Worm (Caenorhabditis elegans) whole organism, L2 larva: Measurements from ENCODE around the gene gipc-2.

Experiments used
- C34F6.9 ChIP-seq: fragments of 150-350 bp; optimal IDR thresholded peaks from 2 replicates; lab custom pipeline; 2014; ENCODE audit warnings: missing biosample characterization, missing genetic modification characterization
- F13H6.1 ChIP-seq: sonication (generic microtip); optimal IDR thresholded peaks from 2 replicates; lab custom pipeline; 2016; ENCODE audit warnings: missing genetic modification characterization, missing compliant biosample characterization
- Y55F3AM.14 ChIP-seq: fragments of 200-800 bp; sonication (Bioruptor generic); optimal IDR thresholded peaks from 2 replicates; lab custom pipeline; 2018; ENCODE audit warnings: mild to moderate bottlenecking, missing genetic modification characterization, missing compliant biosample characterization
- ama-1 ChIP-seq: fragments of 150-350 bp; optimal IDR thresholded peaks from 2 replicates; lab custom pipeline; 2018; ENCODE audit warnings: inconsistent platforms
- blmp-1 ChIP-seq: sonication (generic microtip); optimal IDR thresholded peaks from 2 replicates; lab custom pipeline; 2017; ENCODE audit warnings: missing genetic modification characterization, mild to moderate bottlenecking, missing compliant biosample characterization, antibody characterized with exemption, moderate library complexity; ENCODE audit not compliant: insufficient read depth
- ceh-82 ChIP-seq: fragments of 150-350 bp; optimal IDR thresholded peaks from 2 replicates; lab custom pipeline; 2014; ENCODE audit warnings: missing biosample characterization, missing genetic modification characterization
- crh-2 ChIP-seq: sonication (generic microtip); optimal IDR thresholded peaks from 2 replicates; lab custom pipeline; 2017; ENCODE audit warnings: missing biosample characterization, missing genetic modification characterization
- egl-27 ChIP-seq: sonication (generic microtip); optimal IDR thresholded peaks from 3 replicates; lab custom pipeline; 2017; ENCODE audit warnings: missing biosample characterization, missing genetic modification reagents, missing genetic modification characterization
- elt-1 ChIP-seq: fragments of 150-350 bp; optimal IDR thresholded peaks from 2 replicates; lab custom pipeline; 2014; ENCODE audit warnings: missing biosample characterization, missing genetic modification characterization
- elt-3 ChIP-seq: sonication (generic microtip); optimal IDR thresholded peaks from 2 replicates; lab custom pipeline; 2017; ENCODE audit warnings: missing biosample characterization, missing genetic modification characterization
- fos-1 ChIP-seq: fragments of 150-350 bp; optimal IDR thresholded peaks from 2 replicates; lab custom pipeline; 2014; ENCODE audit warnings: missing biosample characterization, missing genetic modification characterization
- gmeb-1 ChIP-seq: fragments of 150-350 bp; optimal IDR thresholded peaks from 2 replicates; lab custom pipeline; 2014; ENCODE audit warnings: missing biosample characterization, missing genetic modification characterization
- lin-13 ChIP-seq: fragments of 150-350 bp; optimal IDR thresholded peaks from 2 replicates; lab custom pipeline; 2014; ENCODE audit warnings: missing biosample characterization, missing genetic modification reagents, missing genetic modification characterization
- lsy-2 ChIP-seq, 2 experiments: fragments of 150-350 bp in 1 of 2; sonication (generic microtip) in 1 of 2; optimal IDR thresholded peaks; 2 replicates each; lab custom pipeline; 2014 to 2017; ENCODE audit warnings: missing biosample characterization in 2 of 2, missing genetic modification characterization in 2 of 2
- mab-5 ChIP-seq: fragments of 150-350 bp; optimal IDR thresholded peaks from 2 replicates; lab custom pipeline; 2014; ENCODE audit warnings: missing biosample characterization, missing genetic modification characterization
- mbf-1 ChIP-seq: sonication (generic microtip); optimal IDR thresholded peaks from 2 replicates; lab custom pipeline; 2017; ENCODE audit warnings: missing biosample characterization, missing genetic modification characterization
- mdl-1 ChIP-seq, 2 experiments: fragments of 150-350 bp in 1 of 2; sonication (generic microtip) in 1 of 2; optimal IDR thresholded peaks; 2 replicates each; lab custom pipeline; 2017; ENCODE audit warnings: missing biosample characterization in 2 of 2, missing genetic modification characterization in 2 of 2
- nhr-10 ChIP-seq: sonication (generic microtip); optimal IDR thresholded peaks from 2 replicates; lab custom pipeline; 2017; ENCODE audit warnings: missing biosample characterization, missing genetic modification characterization
- nhr-11 ChIP-seq: fragments of 150-350 bp; optimal IDR thresholded peaks from 2 replicates; lab custom pipeline; 2014; ENCODE audit warnings: missing biosample characterization, missing genetic modification characterization
- nhr-12 ChIP-seq: fragments of 150-350 bp; optimal IDR thresholded peaks from 2 replicates; lab custom pipeline; 2014; ENCODE audit warnings: missing biosample characterization, missing genetic modification characterization
- nhr-129 ChIP-seq: fragments of 150-350 bp; optimal IDR thresholded peaks from 2 replicates; lab custom pipeline; 2014; ENCODE audit warnings: missing biosample characterization, missing genetic modification characterization
- nhr-23 ChIP-seq: fragments of 150-350 bp; optimal IDR thresholded peaks from 2 replicates; lab custom pipeline; 2014; ENCODE audit warnings: missing biosample characterization, missing genetic modification reagents, missing genetic modification characterization
- nhr-237 ChIP-seq: fragments of 150-350 bp; optimal IDR thresholded peaks from 2 replicates; lab custom pipeline; 2014; ENCODE audit warnings: missing biosample characterization, missing genetic modification characterization
- nhr-6 ChIP-seq: fragments of 150-350 bp; optimal IDR thresholded peaks from 2 replicates; lab custom pipeline; 2014; ENCODE audit warnings: missing biosample characterization, missing genetic modification characterization
- nhr-77 ChIP-seq: fragments of 150-350 bp; optimal IDR thresholded peaks from 2 replicates; lab custom pipeline; 2014; ENCODE audit warnings: missing biosample characterization, missing genetic modification characterization
- peb-1 ChIP-seq: fragments of 150-350 bp; optimal IDR thresholded peaks from 2 replicates; lab custom pipeline; 2014; ENCODE audit warnings: missing biosample characterization, missing genetic modification characterization
- sem-4 ChIP-seq: fragments of 150-350 bp; optimal IDR thresholded peaks from 2 replicates; lab custom pipeline; 2014; ENCODE audit warnings: missing biosample characterization, missing genetic modification reagents, missing genetic modification characterization
- skn-1 ChIP-seq: sonication (generic microtip); optimal IDR thresholded peaks from 2 replicates; lab custom pipeline; 2017; ENCODE audit warnings: missing biosample characterization, missing genetic modification characterization
- sma-3 ChIP-seq: sonication (generic microtip); optimal IDR thresholded peaks from 2 replicates; lab custom pipeline; 2016; ENCODE audit warnings: missing genetic modification reagents, missing genetic modification characterization, missing compliant biosample characterization
- sma-9 ChIP-seq, 2 experiments: fragments of 150-350 bp in 1 of 2; sonication (generic microtip) in 1 of 2; optimal IDR thresholded peaks; 2 replicates each; lab custom pipeline; 2014 to 2016; ENCODE audit warnings: missing genetic modification characterization in 2 of 2, mild to moderate bottlenecking in 1 of 2, missing biosample characterization in 1 of 2, missing compliant biosample characterization in 1 of 2, missing genetic modification reagents in 1 of 2, moderate library complexity in 1 of 2
- unc-39 ChIP-seq: fragments of 150-350 bp; optimal IDR thresholded peaks from 2 replicates; lab custom pipeline; 2014; ENCODE audit warnings: missing biosample characterization, missing genetic modification characterization
- unc-55 ChIP-seq: fragments of 150-350 bp; sonication (generic microtip); optimal IDR thresholded peaks from 3 replicates; lab custom pipeline; 2014; ENCODE audit warnings: missing biosample characterization, missing genetic modification reagents, missing genetic modification characterization
- unc-62 ChIP-seq: fragments of 150-350 bp; optimal IDR thresholded peaks from 2 replicates; lab custom pipeline; 2014; ENCODE audit warnings: missing biosample characterization, missing genetic modification reagents, missing genetic modification characterization
- ztf-11 ChIP-seq: sonication (generic microtip); optimal IDR thresholded peaks from 2 replicates; lab custom pipeline; 2017; ENCODE audit warnings: missing biosample characterization, missing genetic modification characterization

The gipc-2 gene

ce11 chrIV:10060795-10061194 is 33.3 kb upstream of the gipc-2 start:
- TF ChIP-seq ztf-11 = no peak
- TF ChIP-seq fos-1 = peak; percentile 57

- TF ChIP-seq nhr-12 (tag; lab: Kevin White, UChicago) = no peak
- no peak for TF ChIP-seq nhr-129
- no peak for TF ChIP-seq nhr-10 (tag; lab: Kevin White, UChicago)
- TF ChIP-seq egl-27 (tag; lab: Kevin White, UChicago) = peak; percentile 42
- no peak for TF ChIP-seq mab-5
- TF ChIP-seq ceh-82 (tag; lab: Kevin White, UChicago) = no peak
- TF ChIP-seq F13H6.1 (tag; lab: Kevin White, UChicago) = peak; percentile 55
- TF ChIP-seq nhr-237 (tag; lab: Kevin White, UChicago) = no peak
- TF ChIP-seq Y55F3AM.14 (GFP tag; lab: Kevin White, UChicago) = no peak
- TF ChIP-seq crh-2 (tag; lab: Kevin White, UChicago) = peak; percentile 99
- no peak for TF ChIP-seq gmeb-1 (tag; lab: Kevin White, UChicago)
- no peak for TF ChIP-seq elt-1 (tag; lab: Kevin White, UChicago)
- TF ChIP-seq ztf-11 = no peak
- TF ChIP-seq unc-39 (tag; lab: Kevin White, UChicago) = no peak
- no peak for TF ChIP-seq lin-13 (GFP tag; lab: Kevin White, UChicago)
- TF ChIP-seq peb-1 (tag; lab: Kevin White, UChicago) = no peak
- TF ChIP-seq C34F6.9 (tag; lab: Kevin White, UChicago) = no peak
- peak; percentile 76 for TF ChIP-seq fos-1
- no peak for TF ChIP-seq mbf-1
- no peak for TF ChIP-seq lsy-2 (tag; optimal IDR thresholded peaks at IDR 0.05; lab: Kevin White, UChicago)
- TF ChIP-seq nhr-11 = no peak
- no peak for TF ChIP-seq blmp-1 (tag; lab: Kevin White, UChicago)
- TF ChIP-seq unc-55 (GFP tag; lab: Kevin White, UChicago) = no peak
- TF ChIP-seq nhr-77 (tag; lab: Kevin White, UChicago) = no peak
- TF ChIP-seq elt-3 (tag; lab: Kevin White, UChicago) = no peak
- TF ChIP-seq sma-9 (GFP tag; optimal IDR thresholded peaks at IDR 0.05; lab: Kevin White, UChicago) = peak; percentile 77
- TF ChIP-seq sma-9 (tag; optimal IDR thresholded peaks at IDR 0.05; lab: Kevin White, UChicago) = no peak
- TF ChIP-seq sma-3 = peak; percentile 7
These were observed 31.7 kb upstream of the gipc-2 start for ce11 chrIV:10059175-10059574.

- TF ChIP-seq elt-3 (tag; lab: Kevin White, UChicago) (no peak), unc-39 (tag; lab: Kevin White, UChicago) (no peak), unc-62 (no peak), ama-1 (no peak), unc-55 (GFP tag; lab: Kevin White, UChicago) (no peak), F13H6.1 (tag; lab: Kevin White, UChicago) (no peak), nhr-23 (no peak), nhr-6 (tag; lab: Kevin White, UChicago) (no peak)
These were observed 28.7 kb upstream of the gipc-2 start, which contains the start of gene T04B2.7 for ce11 chrIV:10056138-10056537. Gene T04B2.7, minus strand, starts transcription at chrIV:10056238.

- no peak for TF ChIP-seq nhr-10 (tag; lab: Kevin White, UChicago)
- TF ChIP-seq sem-4 (tag; lab: Kevin White, UChicago) = no peak
- no peak for TF ChIP-seq unc-62
- no peak for TF ChIP-seq unc-39 (tag; lab: Kevin White, UChicago)
- no peak for TF ChIP-seq skn-1 (tag; lab: Kevin White, UChicago)
- no peak for TF ChIP-seq peb-1 (tag; lab: Kevin White, UChicago)
- no peak for TF ChIP-seq nhr-6 (tag; lab: Kevin White, UChicago)
- no peak for TF ChIP-seq unc-55 (GFP tag; lab: Kevin White, UChicago)
- no peak for TF ChIP-seq sma-3
These were observed 26.1 kb upstream of the gipc-2 start, which contains the start of gene srv-12 for ce11 chrIV:10053550-10053949. Gene srv-12, minus strand, starts transcription at chrIV:10053650.

ce11 chrIV:10051088-10051487 is 23.6 kb upstream of the gipc-2 start, which contains the start of gene T04B2.8:
Gene T04B2.8, minus strand, starts transcription at chrIV:10051188.
- TF ChIP-seq skn-1 (tag; lab: Kevin White, UChicago) = no peak
- TF ChIP-seq sem-4 (tag; lab: Kevin White, UChicago) = no peak
- TF ChIP-seq mdl-1 (tag; optimal IDR thresholded peaks at IDR 0.05; lab: Kevin White, UChicago) = no peak
- TF ChIP-seq fos-1 = no peak
- no peak for TF ChIP-seq unc-39 (tag; lab: Kevin White, UChicago)
- TF ChIP-seq Y55F3AM.14 (GFP tag; lab: Kevin White, UChicago) = no peak
